Fruit fly (Drosophila melanogaster) whole organism, prepupa: Measurements from ENCODE around the gene Vps29.

Experiments
- Blimp-1 ChIP-seq: fragments of 200-800 bp; sonication (Bioruptor generic); optimal IDR thresholded peaks from 3 replicates; lab custom pipeline; 2017; ENCODE audit warnings: missing biosample characterization, missing genetic modification characterization, mild to moderate bottlenecking, moderate library complexity, missing genetic modification reagents
- CG10631 ChIP-seq: fragments of 200-800 bp; sonication (Bioruptor generic); optimal IDR thresholded peaks from 2 replicates; lab custom pipeline; 2016; ENCODE audit warnings: missing biosample characterization, missing genetic modification characterization
- CG10669 ChIP-seq: fragments of 200-800 bp; sonication (Bioruptor generic); optimal IDR thresholded peaks from 3 replicates; lab custom pipeline; 2018; ENCODE audit warnings: missing biosample characterization, mild to moderate bottlenecking, missing genetic modification characterization, moderate library complexity
- CG11762 ChIP-seq: fragments of 200-800 bp; sonication (Bioruptor generic); optimal IDR thresholded peaks from 3 replicates; lab custom pipeline; 2016; ENCODE audit warnings: missing biosample characterization, missing genetic modification characterization; ENCODE audit not compliant: insufficient read depth
- CG11902 ChIP-seq: fragments of 200-800 bp; sonication (Bioruptor generic); optimal IDR thresholded peaks from 3 replicates; lab custom pipeline; 2016; ENCODE audit warnings: missing biosample characterization, missing genetic modification characterization
- CG15336 ChIP-seq: fragments of 200-800 bp; sonication (Bioruptor generic); IDR thresholded peaks from 2 replicates; pipeline ENCODE4 v1.3.6; 2022; ENCODE audit warnings: missing biosample characterization, missing genetic modification characterization
- CG1621 ChIP-seq: fragments of 200-800 bp; sonication (Bioruptor generic); optimal IDR thresholded peaks from 3 replicates; lab custom pipeline; 2018; ENCODE audit warnings: missing biosample characterization, mild to moderate bottlenecking, missing genetic modification characterization
- CG16779 ChIP-seq: fragments of 200-800 bp; sonication (Bioruptor generic); optimal IDR thresholded peaks from 3 replicates; lab custom pipeline; 2017; ENCODE audit warnings: missing biosample characterization, mild to moderate bottlenecking, missing genetic modification characterization
- CG3032 ChIP-seq: fragments of 200-800 bp; optimal IDR thresholded peaks from 2 replicates; lab custom pipeline; 2019; ENCODE audit warnings: missing biosample characterization, mild to moderate bottlenecking, missing genetic modification characterization, moderate library complexity
- CG31627 ChIP-seq: fragments of 200-800 bp; sonication (Bioruptor generic); optimal IDR thresholded peaks from 3 replicates; lab custom pipeline; 2016; ENCODE audit warnings: missing biosample characterization, missing genetic modification characterization
- CG32006 ChIP-seq: fragments of 200-800 bp; sonication (Bioruptor generic); optimal IDR thresholded peaks from 3 replicates; lab custom pipeline; 2017; ENCODE audit warnings: missing biosample characterization, mild to moderate bottlenecking, missing genetic modification characterization
- CG34406 ChIP-seq: fragments of 200-800 bp; sonication (Bioruptor generic); optimal IDR thresholded peaks from 3 replicates; lab custom pipeline; 2016; ENCODE audit warnings: missing biosample characterization, missing genetic modification characterization
- CG3919 ChIP-seq: fragments of 200-800 bp; sonication (Bioruptor generic); optimal IDR thresholded peaks from 3 replicates; lab custom pipeline; 2016; ENCODE audit warnings: missing biosample characterization, missing genetic modification characterization
- CG6163 ChIP-seq: fragments of 200-800 bp; sonication (Bioruptor generic); IDR thresholded peaks from 3 replicates; pipeline ENCODE4 v1.3.6; 2022; ENCODE audit warnings: missing biosample characterization, missing genetic modification characterization
- CG6276 ChIP-seq: fragments of 200-800 bp; sonication (Bioruptor generic); optimal IDR thresholded peaks from 2 replicates; lab custom pipeline; 2017; ENCODE audit warnings: missing biosample characterization, mild to moderate bottlenecking, missing genetic modification characterization
- CG6808 ChIP-seq: fragments of 200-800 bp; sonication (Bioruptor generic); optimal IDR thresholded peaks from 3 replicates; lab custom pipeline; 2017; ENCODE audit warnings: missing biosample characterization, missing genetic modification characterization, mild to moderate bottlenecking, moderate library complexity, missing genetic modification reagents
- CG6854 ChIP-seq: fragments of 200-800 bp; sonication (Bioruptor generic); optimal IDR thresholded peaks from 2 replicates; lab custom pipeline; 2017; ENCODE audit warnings: missing biosample characterization, mild to moderate bottlenecking, missing genetic modification characterization
- CG7368 ChIP-seq: fragments of 200-800 bp; sonication (Bioruptor generic); optimal IDR thresholded peaks from 3 replicates; lab custom pipeline; 2016; ENCODE audit warnings: missing biosample characterization, missing genetic modification characterization
- Eip75B ChIP-seq: fragments of 200-800 bp; sonication (Bioruptor generic); optimal IDR thresholded peaks from 3 replicates; lab custom pipeline; 2016; ENCODE audit warnings: missing biosample characterization, missing genetic modification characterization
- Eip78C ChIP-seq: fragments of 200-800 bp; sonication (Bioruptor generic); peaks from one replicate; lab custom pipeline; 2016; ENCODE audit warnings: missing biosample characterization, missing genetic modification characterization
- Eip93F ChIP-seq: fragments of 200-800 bp; sonication (Bioruptor generic); optimal IDR thresholded peaks from 2 replicates; lab custom pipeline; 2016; ENCODE audit warnings: missing biosample characterization, mild to moderate bottlenecking, missing genetic modification characterization
- Ets21C ChIP-seq: fragments of 200-800 bp; sonication (Bioruptor generic); optimal IDR thresholded peaks from 3 replicates; lab custom pipeline; 2016; ENCODE audit warnings: missing biosample characterization, missing genetic modification characterization
- Lpt ChIP-seq: fragments of 200-800 bp; sonication (Bioruptor generic); optimal IDR thresholded peaks from 3 replicates; lab custom pipeline; 2016; ENCODE audit warnings: missing biosample characterization, missing genetic modification characterization
- OdsH ChIP-seq: fragments of 200-800 bp; sonication (Bioruptor generic); optimal IDR thresholded peaks from 3 replicates; lab custom pipeline; 2016; ENCODE audit warnings: missing biosample characterization, missing genetic modification characterization
- achi ChIP-seq: fragments of 200-800 bp; sonication (Bioruptor generic); optimal IDR thresholded peaks from 3 replicates; lab custom pipeline; 2016; ENCODE audit warnings: missing biosample characterization, missing genetic modification characterization
- acj6 ChIP-seq: fragments of 200-800 bp; sonication (Bioruptor generic); optimal IDR thresholded peaks from 3 replicates; lab custom pipeline; 2016; ENCODE audit warnings: missing biosample characterization, missing genetic modification characterization
- cyc ChIP-seq: fragments of 200-800 bp; sonication (Bioruptor generic); optimal IDR thresholded peaks from 3 replicates; lab custom pipeline; 2016; ENCODE audit warnings: missing biosample characterization, missing genetic modification characterization
- dac ChIP-seq: fragments of 200-800 bp; sonication (Bioruptor generic); optimal IDR thresholded peaks from 2 replicates; lab custom pipeline; 2017; ENCODE audit warnings: missing biosample characterization, mild to moderate bottlenecking, missing genetic modification characterization
- dsx ChIP-seq: fragments of 200-800 bp; optimal IDR thresholded peaks from 3 replicates; lab custom pipeline; 2019; ENCODE audit warnings: missing biosample characterization, mild to moderate bottlenecking, missing genetic modification characterization, moderate library complexity; ENCODE audit not compliant: poor library complexity, severe bottlenecking
- eg ChIP-seq: fragments of 200-800 bp; sonication (Bioruptor generic); IDR thresholded peaks from 3 replicates; pipeline ENCODE4 v1.3.6; 2022; ENCODE audit warnings: missing biosample characterization, missing genetic modification characterization
- fd85E ChIP-seq: fragments of 200-800 bp; sonication (Bioruptor generic); optimal IDR thresholded peaks from 3 replicates; lab custom pipeline; 2016; ENCODE audit warnings: missing biosample characterization, missing genetic modification characterization
- fkh ChIP-seq: fragments of 200-800 bp; sonication (Bioruptor generic); optimal IDR thresholded peaks from 3 replicates; lab custom pipeline; 2017; ENCODE audit warnings: missing biosample characterization, mild to moderate bottlenecking, missing genetic modification characterization, moderate library complexity
- lz ChIP-seq: fragments of 200-800 bp; sonication (Bioruptor generic); optimal IDR thresholded peaks from 3 replicates; lab custom pipeline; 2016; ENCODE audit warnings: missing biosample characterization, missing genetic modification characterization
- pdm3 ChIP-seq: fragments of 200-800 bp; sonication (Bioruptor generic); optimal IDR thresholded peaks from 3 replicates; lab custom pipeline; 2016; ENCODE audit warnings: missing biosample characterization, missing genetic modification characterization
- spab ChIP-seq: fragments of 200-800 bp; sonication (Bioruptor generic); optimal IDR thresholded peaks from 2 replicates; lab custom pipeline; 2017; ENCODE audit warnings: missing biosample characterization, mild to moderate bottlenecking, missing genetic modification characterization, missing genetic modification reagents
- svp ChIP-seq: fragments of 200-800 bp; sonication (Bioruptor generic); peaks from one replicate; lab custom pipeline; 2016; ENCODE audit warnings: missing biosample characterization, missing genetic modification characterization
- topi ChIP-seq: fragments of 200-800 bp; sonication (Bioruptor generic); optimal IDR thresholded peaks from 3 replicates; lab custom pipeline; 2016; ENCODE audit warnings: missing biosample characterization, missing genetic modification characterization

Vps29 gene

dm6 chr2L:1124265-1124664, 26.3 kb upstream of the Vps29 start:
- no peak for TF ChIP-seq cyc (GFP tag; lab: Kevin White, UChicago)
- TF ChIP-seq Ets21C (GFP tag; lab: Kevin White, UChicago): no peak
- peak; percentile 5 for TF ChIP-seq CG10669 (GFP tag; lab: Kevin White, UChicago)
- TF ChIP-seq Eip75B (GFP tag; lab: Kevin White, UChicago): no peak
- no peak for TF ChIP-seq dac
- TF ChIP-seq CG3032 (tag; lab: Kevin White, UChicago): no peak

dm6 chr2L:1125437-1125836, 25.1 kb upstream of the Vps29 start:
- TF ChIP-seq fd85E (GFP tag; lab: Kevin White, UChicago) (no peak), eg (GFP tag; lab: Robert Waterston, UW) (no peak), svp (GFP tag; lab: Kevin White, UChicago) (peak; percentile 2), pdm3 (no peak), CG16779 (tag; lab: Kevin White, UChicago) (peak; percentile 45), OdsH (GFP tag; lab: Kevin White, UChicago) (no peak), Blimp-1 (no peak), CG3919 (GFP tag; lab: Kevin White, UChicago) (no peak), CG10631 (GFP tag; lab: Kevin White, UChicago) (no peak), Eip93F (no peak), CG6854 (GFP tag; lab: Kevin White, UChicago) (no peak), fkh (peak; percentile 82), CG11762 (no peak), CG1621 (tag; lab: Kevin White, UChicago) (no peak), achi (no peak), CG34406 (GFP tag; lab: Kevin White, UChicago) (no peak)

- TF ChIP-seq svp (GFP tag; lab: Kevin White, UChicago) (peak; percentile 66), Lpt (GFP tag; lab: Kevin White, UChicago) (no peak)
Measured at dm6 chr2L:1126527-1126926, 24.0 kb upstream of the Vps29 start.

dm6 chr2L:1127434-1128089, 23.0 kb upstream of the Vps29 start:
- TF ChIP-seq CG32006 (GFP tag; lab: Kevin White, UChicago) (no peak), CG6808 (GFP tag; lab: Kevin White, UChicago) (no peak), CG10631 (GFP tag; lab: Kevin White, UChicago) (no peak), fd85E (GFP tag; lab: Kevin White, UChicago) (no peak), dsx (no peak)

- TF ChIP-seq CG1621 (tag; lab: Kevin White, UChicago): no peak
- no peak for TF ChIP-seq spab (GFP tag; lab: Kevin White, UChicago)
- TF ChIP-seq fkh: peak; percentile 29
- peak; percentile 46; the same call in 1 of the 3 replicates for TF ChIP-seq eg (GFP tag; lab: Robert Waterston, UW)
- no peak for TF ChIP-seq CG10631 (GFP tag; lab: Kevin White, UChicago)
Measured at dm6 chr2L:1128344-1128931, 22.1 kb upstream of the Vps29 start.

dm6 chr2L:1128932-1129887, 21.4 kb upstream of the Vps29 start, which contains the start of the genes Pino and TBC1D23:
Pino (minus strand) TSS chr2L:1128953.
TBC1D23 (plus strand) TSS chr2L:1129316.
- TF ChIP-seq acj6 (GFP tag; lab: Kevin White, UChicago): peak; percentile 69
- TF ChIP-seq CG6808 (GFP tag; lab: Kevin White, UChicago): peak; percentile 28
- TF ChIP-seq CG6163: peak; percentile 71
- peak; percentile 68 for TF ChIP-seq pdm3
- TF ChIP-seq dsx: peak; percentile 50
- TF ChIP-seq topi: peak; percentile 57
- TF ChIP-seq CG15336 (GFP tag; lab: Robert Waterston, UW): peak; percentile 62; the same call in 1 of the 2 replicates
- peak; percentile 70 for TF ChIP-seq CG31627
- peak; percentile 78 for TF ChIP-seq Eip78C (GFP tag; lab: Kevin White, UChicago)
- TF ChIP-seq CG3032 (tag; lab: Kevin White, UChicago): peak; percentile 79
- peak; percentile 30 for TF ChIP-seq spab (GFP tag; lab: Kevin White, UChicago)
- TF ChIP-seq CG6276 (GFP tag; lab: Kevin White, UChicago): peak; percentile 0
- TF ChIP-seq eg (GFP tag; lab: Robert Waterston, UW): peak; percentile 77
- peak; percentile 72 for TF ChIP-seq lz (GFP tag; lab: Kevin White, UChicago)
- peak; percentile 38 for TF ChIP-seq CG7368
- peak; percentile 43 for TF ChIP-seq CG11902 (GFP tag; lab: Kevin White, UChicago)
- peak; percentile 22 for TF ChIP-seq Lpt (GFP tag; lab: Kevin White, UChicago)
